Fruit fly (Drosophila melanogaster) whole organism, pupa: Measurements from ENCODE around the gene kirre.

ENCODE experiments used
- CG10348 ChIP-seq: fragments of 200-800 bp; sonication (Bioruptor generic); IDR thresholded peaks from 2 replicates; pipeline ENCODE4 v1.3.6; 2022; ENCODE audit warnings: missing biosample characterization, missing genetic modification characterization
- CG12605 ChIP-seq: fragments of 200-800 bp; sonication (Bioruptor generic); IDR thresholded peaks from 2 replicates; pipeline ENCODE4 v1.3.6; 2022; ENCODE audit warnings: missing biosample characterization, missing genetic modification characterization
- CG13204 ChIP-seq: fragments of 200-800 bp; sonication (Bioruptor generic); optimal IDR thresholded peaks from 2 replicates; lab custom pipeline; 2018; ENCODE audit warnings: missing biosample characterization, mild to moderate bottlenecking, missing genetic modification characterization, moderate library complexity
- CG14655 ChIP-seq: fragments of 200-800 bp; sonication (Bioruptor generic); optimal IDR thresholded peaks from 3 replicates; lab custom pipeline; 2017; ENCODE audit warnings: mild to moderate bottlenecking, missing biosample characterization, missing genetic modification reagents, missing genetic modification characterization
- CG15710 ChIP-seq: fragments of 200-800 bp; sonication (Bioruptor generic); optimal IDR thresholded peaks from 2 replicates; lab custom pipeline; 2018; ENCODE audit warnings: missing biosample characterization, mild to moderate bottlenecking, missing genetic modification characterization, moderate library complexity
- CG17806 ChIP-seq: fragments of 200-800 bp; sonication (Bioruptor generic); optimal IDR thresholded peaks from 2 replicates; lab custom pipeline; 2018; ENCODE audit warnings: missing biosample characterization, mild to moderate bottlenecking, missing genetic modification characterization, moderate library complexity
- CG32121 ChIP-seq: fragments of 200-800 bp; sonication (Bioruptor generic); IDR thresholded peaks from 2 replicates; pipeline ENCODE4 v1.3.6; 2022; ENCODE audit warnings: missing biosample characterization, missing genetic modification characterization
- CG34367 ChIP-seq: fragments of 200-800 bp; sonication (Bioruptor generic); optimal IDR thresholded peaks from 2 replicates; lab custom pipeline; 2018; ENCODE audit warnings: missing biosample characterization, mild to moderate bottlenecking, missing genetic modification characterization
- CG4496 ChIP-seq: fragments of 200-800 bp; sonication (Bioruptor generic); IDR thresholded peaks from 3 replicates; pipeline ENCODE4 v1.3.6; 2022; ENCODE audit warnings: missing biosample characterization, missing genetic modification characterization
- CG8159 ChIP-seq: fragments of 200-800 bp; sonication (Bioruptor generic); optimal IDR thresholded peaks from 3 replicates; lab custom pipeline; 2018; ENCODE audit warnings: missing biosample characterization, mild to moderate bottlenecking, missing genetic modification characterization, moderate library complexity
- CG8301 ChIP-seq: fragments of 200-800 bp; sonication (Bioruptor generic); optimal IDR thresholded peaks from 2 replicates; lab custom pipeline; 2018; ENCODE audit warnings: missing biosample characterization, mild to moderate bottlenecking, missing genetic modification characterization
- CG9948 ChIP-seq: fragments of 200-800 bp; sonication (Bioruptor generic); optimal IDR thresholded peaks from 2 replicates; lab custom pipeline; 2018; ENCODE audit warnings: missing biosample characterization, mild to moderate bottlenecking, missing genetic modification characterization, moderate library complexity
- D1 ChIP-seq: fragments of 200-800 bp; sonication (Bioruptor generic); optimal IDR thresholded peaks from 2 replicates; lab custom pipeline; 2018; ENCODE audit warnings: missing biosample characterization, mild to moderate bottlenecking, missing genetic modification characterization, moderate library complexity
- EcR ChIP-seq: fragments of 200-800 bp; sonication (Bioruptor generic); optimal IDR thresholded peaks from 3 replicates; lab custom pipeline; 2019; ENCODE audit warnings: missing biosample characterization, missing genetic modification characterization, mild to moderate bottlenecking, moderate library complexity, missing genetic modification reagents
- Ets98B ChIP-seq: fragments of 200-800 bp; sonication (Bioruptor generic); IDR thresholded peaks from 2 replicates; pipeline ENCODE4 v1.3.6; 2022; ENCODE audit warnings: missing biosample characterization, missing genetic modification characterization
- Pif1A ChIP-seq: fragments of 200-800 bp; sonication (Bioruptor generic); optimal IDR thresholded peaks from 3 replicates; lab custom pipeline; 2016; ENCODE audit warnings: missing biosample characterization, missing genetic modification characterization
- Pif1B ChIP-seq: fragments of 200-800 bp; sonication (Bioruptor generic); optimal IDR thresholded peaks from 3 replicates; lab custom pipeline; 2016; ENCODE audit warnings: missing biosample characterization, missing genetic modification characterization
- Snoo ChIP-seq: fragments of 200-800 bp; sonication (Bioruptor generic); optimal IDR thresholded peaks from 3 replicates; lab custom pipeline; 2017; ENCODE audit warnings: missing biosample characterization, mild to moderate bottlenecking, missing genetic modification characterization, inconsistent platforms
- fd96Ca ChIP-seq: fragments of 200-800 bp; sonication (Bioruptor generic); IDR thresholded peaks from 3 replicates; pipeline ENCODE4 v1.3.6; 2022; ENCODE audit warnings: missing biosample characterization, missing genetic modification characterization
- gl ChIP-seq: fragments of 200-800 bp; sonication (Bioruptor generic); optimal IDR thresholded peaks from 2 replicates; lab custom pipeline; 2018; ENCODE audit warnings: missing biosample characterization, mild to moderate bottlenecking, missing genetic modification characterization
- rn ChIP-seq: fragments of 200-800 bp; sonication (Bioruptor generic); IDR thresholded peaks from 2 replicates; pipeline ENCODE4 v1.3.6; 2022; ENCODE audit warnings: missing biosample characterization, missing genetic modification characterization

kirre gene

dm6 chrX:3151487-3151818, 411.3 kb downstream of the kirre start:
- no peak for TF ChIP-seq fd96Ca

- no peak for TF ChIP-seq CG17806
- no peak for TF ChIP-seq EcR
- TF ChIP-seq CG8159: no peak
- TF ChIP-seq rn (GFP tag; lab: Robert Waterston, UW): no peak
- no peak for TF ChIP-seq CG10348 (GFP tag; lab: Robert Waterston, UW)
- no peak for TF ChIP-seq CG12605
- TF ChIP-seq CG34367: no peak
- no peak for TF ChIP-seq D1
- no peak for TF ChIP-seq fd96Ca
- TF ChIP-seq CG32121 (GFP tag; lab: Robert Waterston, UW): no peak
- TF ChIP-seq CG4496 (GFP tag; lab: Robert Waterston, UW): no peak
- TF ChIP-seq Snoo (tag; lab: Kevin White, UChicago): no peak
- no peak for TF ChIP-seq Ets98B (GFP tag; lab: Robert Waterston, UW)
- TF ChIP-seq, all 21 proteins: peak for 0
Measured at dm6 chrX:3152280-3152679, 412.1 kb downstream of the kirre start.

- TF ChIP-seq CG10348 (GFP tag; lab: Robert Waterston, UW): no peak
- no peak for TF ChIP-seq fd96Ca
- no peak for TF ChIP-seq Ets98B (GFP tag; lab: Robert Waterston, UW)
- TF ChIP-seq Snoo (tag; lab: Kevin White, UChicago): no peak
- no peak for TF ChIP-seq gl
- no peak for TF ChIP-seq CG8301 (tag; lab: Kevin White, UChicago)
- no peak for TF ChIP-seq CG13204 (GFP tag; lab: Kevin White, UChicago)
- no peak for TF ChIP-seq CG9948
- TF ChIP-seq CG14655: no peak
- TF ChIP-seq, all 21 proteins: peak for 0
Measured at dm6 chrX:3157048-3157703, 417.0 kb downstream of the kirre start.

- TF ChIP-seq CG12605 (peak; percentile 51; the same call in 1 of the 2 replicates), CG4496 (GFP tag; lab: Robert Waterston, UW) (0 out of 3 replicates have a peak, but pooled peaks have one; percentile 34), CG15710 (tag; lab: Kevin White, UChicago) (no peak), CG8159 (peak; percentile 6), Pif1A (peak; percentile 13), CG13204 (GFP tag; lab: Kevin White, UChicago) (peak; percentile 12), CG32121 (GFP tag; lab: Robert Waterston, UW) (no peak), gl (peak; percentile 1), CG34367 (peak; percentile 19)
Measured at dm6 chrX:3158620-3159019, 418.4 kb downstream of the kirre start.

- TF ChIP-seq CG10348 (GFP tag; lab: Robert Waterston, UW) (no peak), CG13204 (GFP tag; lab: Kevin White, UChicago) (peak; percentile 9), EcR (peak; percentile 70), CG32121 (GFP tag; lab: Robert Waterston, UW) (no peak), CG34367 (peak; percentile 40), Ets98B (GFP tag; lab: Robert Waterston, UW) (no peak; the same call in 1 of the 2 replicates), CG9948 (peak; percentile 19), Pif1B (peak; percentile 2), CG8159 (no peak), Pif1A (no peak), CG14655 (no peak), gl (peak; percentile 54), CG17806 (peak; percentile 45), CG15710 (tag; lab: Kevin White, UChicago) (peak; percentile 11), fd96Ca (peak; percentile 16; the same call in 1 of the 3 replicates), CG12605 (peak; percentile 65; the same call in 1 of the 2 replicates), Snoo (tag; lab: Kevin White, UChicago) (no peak), rn (GFP tag; lab: Robert Waterston, UW) (no peak), D1 (no peak), CG8301 (tag; lab: Kevin White, UChicago) (no peak), CG4496 (GFP tag; lab: Robert Waterston, UW) (peak; percentile 22; the same call in 1 of the 3 replicates)
Measured at dm6 chrX:3161542-3162377, 421.6 kb downstream of the kirre start.

dm6 chrX:3162405-3163256, 422.4 kb downstream of the kirre start:
- TF ChIP-seq CG32121 (GFP tag; lab: Robert Waterston, UW) (peak; percentile 93), rn (GFP tag; lab: Robert Waterston, UW) (peak; percentile 84), CG13204 (GFP tag; lab: Kevin White, UChicago) (peak; percentile 18), CG8159 (peak; percentile 93), CG4496 (GFP tag; lab: Robert Waterston, UW) (peak; percentile 94), D1 (peak; percentile 54), Pif1A (peak; percentile 89), CG14655 (peak; percentile 92), CG9948 (peak; percentile 90), CG12605 (peak; percentile 50; the same call in 1 of the 2 replicates), CG10348 (GFP tag; lab: Robert Waterston, UW) (peak; percentile 61), CG15710 (tag; lab: Kevin White, UChicago) (peak; percentile 90), EcR (no peak), CG17806 (peak; percentile 89), gl (peak; percentile 68), Ets98B (GFP tag; lab: Robert Waterston, UW) (peak; percentile 93), Snoo (tag; lab: Kevin White, UChicago) (peak; percentile 89), Pif1B (peak; percentile 89), fd96Ca (peak; percentile 89), CG8301 (tag; lab: Kevin White, UChicago) (peak; percentile 93), CG34367 (peak; percentile 91)
